Worm (Caenorhabditis elegans) whole organism, L4/young adult: ENCODE results near the gene vit-5.

ENCODE experiments used
- W03F9.2 ChIP-seq: fragments of 150-350 bp; optimal IDR thresholded peaks from 2 replicates; lab custom pipeline; 2014; ENCODE audit warnings: missing biosample characterization, missing genetic modification characterization
- dao-5 ChIP-seq: sonication (generic microtip); optimal IDR thresholded peaks from 2 replicates; lab custom pipeline; 2016; ENCODE audit warnings: missing genotype, missing genetic modification characterization, moderate library complexity, missing compliant biosample characterization

DNA sequence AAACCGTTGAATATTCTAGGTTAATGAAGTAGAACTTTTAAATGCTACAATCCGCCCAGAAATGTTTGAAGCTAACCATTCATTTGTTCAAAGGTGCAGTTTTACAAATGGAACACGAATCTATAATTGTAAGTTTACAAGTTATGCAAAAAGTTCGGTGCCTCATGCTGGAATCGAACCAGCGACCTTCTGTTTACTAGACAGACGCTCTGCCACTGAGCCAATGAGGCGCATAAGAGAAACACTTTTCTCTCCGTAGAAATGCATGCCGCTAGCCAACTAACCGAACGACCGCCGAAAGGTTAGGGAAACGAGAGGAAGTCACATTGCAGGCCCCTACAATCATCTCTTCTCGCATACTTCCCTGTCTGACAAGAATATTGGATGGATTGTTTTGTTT, 32.0 kb upstream of the vit-5 start:
- TF ChIP-seq W03F9.2 (tag; lab: Kevin White, UChicago) (no peak), dao-5 (tag; lab: Kevin White, UChicago) (peak; percentile 27)
